Worm (Caenorhabditis elegans) whole organism, L4 larva: ENCODE measurements around the gene enri-1.

Source experiments
- D1046.2 ChIP-seq: fragments of 200-800 bp; sonication (Bioruptor generic); IDR thresholded peaks from 2 replicates; pipeline ENCODE4 v1.3.6; 2022; ENCODE audit warnings: missing genetic modification characterization, missing compliant biosample characterization
- F10B5.3 ChIP-seq: sonication (generic microtip); optimal IDR thresholded peaks from 2 replicates; lab custom pipeline; 2016; ENCODE audit warnings: mild to moderate bottlenecking, missing genetic modification characterization, missing compliant biosample characterization
- F37D6.2 ChIP-seq: sonication (generic microtip); optimal IDR thresholded peaks from 2 replicates; lab custom pipeline; 2016; ENCODE audit warnings: mild to moderate bottlenecking, missing genetic modification characterization, missing compliant biosample characterization
- F44E2.7 ChIP-seq: fragments of 200-800 bp; sonication (Bioruptor generic); IDR thresholded peaks from 2 replicates; pipeline ENCODE4 v2.1.2; 2022; ENCODE audit warnings: missing genetic modification characterization, missing compliant biosample characterization
- ZK337.2 ChIP-seq: fragments of 200-800 bp; sonication (Bioruptor generic); IDR thresholded peaks from 2 replicates; pipeline ENCODE4 v1.3.6; 2022; ENCODE audit warnings: missing genetic modification reagents, missing genetic modification characterization, missing compliant biosample characterization
- aha-1 ChIP-seq: fragments of 150-350 bp; peaks from one replicate; lab custom pipeline; 2014; ENCODE audit warnings: missing biosample characterization, missing genetic modification characterization
- attf-4 ChIP-seq: sonication (generic microtip); optimal IDR thresholded peaks from 3 replicates; lab custom pipeline; 2017; ENCODE audit warnings: missing biosample characterization, missing genetic modification characterization
- ceh-20 ChIP-seq: fragments of 200-800 bp; sonication (Bioruptor generic); IDR thresholded peaks from 2 replicates; pipeline ENCODE4 v1.3.6; 2022; ENCODE audit warnings: missing genetic modification reagents, missing genetic modification characterization, missing compliant biosample characterization
- cey-2 ChIP-seq: sonication (generic microtip); optimal IDR thresholded peaks from 3 replicates; lab custom pipeline; 2017; ENCODE audit warnings: missing genetic modification characterization, mild to moderate bottlenecking, missing compliant biosample characterization, antibody characterized with exemption, borderline replicate concordance; ENCODE audit not compliant: insufficient read depth
- daf-16 ChIP-seq, 3 experiments: sonication (generic microtip); optimal IDR thresholded peaks; 2 replicates each; lab custom pipeline; 2016 to 2017; ENCODE audit warnings: missing genetic modification characterization in 3 of 3, missing genetic modification reagents in 3 of 3, mild to moderate bottlenecking in 2 of 3, missing compliant biosample characterization in 2 of 3, missing biosample characterization in 1 of 3, moderate library complexity in 1 of 3
- daf-19 ChIP-seq: fragments of 200-800 bp; sonication (Bioruptor generic); conservative IDR thresholded peaks from 2 replicates; pipeline ENCODE4 v1.3.6; 2022; ENCODE audit warnings: missing genetic modification characterization, missing compliant biosample characterization
- dmd-9 ChIP-seq: fragments of 200-800 bp; sonication (Bioruptor generic); IDR thresholded peaks from 2 replicates; pipeline ENCODE4 v1.3.6; 2022; ENCODE audit warnings: missing genetic modification reagents, missing genetic modification characterization, missing compliant biosample characterization
- duxl-1 ChIP-seq: sonication (generic microtip); optimal IDR thresholded peaks from 2 replicates; lab custom pipeline; 2016; ENCODE audit warnings: mild to moderate bottlenecking, missing genetic modification characterization, moderate library complexity, missing compliant biosample characterization; ENCODE audit not compliant: poor library complexity
- fkh-10 ChIP-seq: fragments of 150-350 bp; optimal IDR thresholded peaks from 2 replicates; lab custom pipeline; 2014; ENCODE audit warnings: missing biosample characterization, missing genetic modification reagents, missing genetic modification characterization
- jun-1 ChIP-seq: fragments of 150-350 bp; optimal IDR thresholded peaks from 2 replicates; lab custom pipeline; 2014; ENCODE audit warnings: missing biosample characterization, missing genetic modification reagents, missing genetic modification characterization
- lin-1 ChIP-seq: fragments of 200-800 bp; sonication (Bioruptor generic); IDR thresholded peaks from 2 replicates; pipeline ENCODE4 v1.3.6; 2022; ENCODE audit warnings: missing genetic modification reagents, missing genetic modification characterization, missing compliant biosample characterization
- lin-38 ChIP-seq: fragments of 200-800 bp; sonication (Bioruptor generic); IDR thresholded peaks from 2 replicates; pipeline ENCODE4 v1.3.6; 2022; ENCODE audit warnings: missing genetic modification reagents, missing genetic modification characterization, missing compliant biosample characterization
- mep-1 ChIP-seq: fragments of 150-350 bp; sonication (generic microtip); optimal IDR thresholded peaks from 3 replicates; lab custom pipeline; 2014; ENCODE audit warnings: missing biosample characterization, missing genetic modification characterization
- mes-2 ChIP-seq: sonication (generic microtip); optimal IDR thresholded peaks from 2 replicates; lab custom pipeline; 2016; ENCODE audit warnings: missing genotype, mild to moderate bottlenecking, missing genetic modification characterization, missing compliant biosample characterization; ENCODE audit not compliant: poor library complexity, severe bottlenecking
- mxl-2 ChIP-seq: fragments of 200-800 bp; sonication (Bioruptor generic); conservative IDR thresholded peaks from 2 replicates; pipeline ENCODE4 v1.3.6; 2022; ENCODE audit warnings: missing genetic modification reagents, missing genetic modification characterization, missing compliant biosample characterization
- nhr-10 ChIP-seq: fragments of 150-350 bp; optimal IDR thresholded peaks from 2 replicates; lab custom pipeline; 2014; ENCODE audit warnings: missing biosample characterization, missing genetic modification characterization
- nhr-102 ChIP-seq: sonication (generic microtip); optimal IDR thresholded peaks from 2 replicates; lab custom pipeline; 2016; ENCODE audit warnings: mild to moderate bottlenecking, missing genetic modification characterization, moderate library complexity, missing compliant biosample characterization
- nhr-111 ChIP-seq: fragments of 200-800 bp; sonication (Bioruptor generic); optimal IDR thresholded peaks from 2 replicates; lab custom pipeline; 2018; ENCODE audit warnings: mild to moderate bottlenecking, missing genetic modification characterization, missing compliant biosample characterization
- nhr-237 ChIP-seq: sonication (generic microtip); optimal IDR thresholded peaks from 2 replicates; lab custom pipeline; 2017; ENCODE audit warnings: missing biosample characterization, missing genetic modification characterization
- nhr-28 ChIP-seq: fragments of 150-350 bp; optimal IDR thresholded peaks from 2 replicates; lab custom pipeline; 2014; ENCODE audit warnings: missing biosample characterization, missing genetic modification characterization
- nhr-41 ChIP-seq: fragments of 200-800 bp; sonication (Bioruptor generic); IDR thresholded peaks from 2 replicates; pipeline ENCODE4 v1.3.6; 2022; ENCODE audit warnings: missing genetic modification reagents, missing genetic modification characterization, missing compliant biosample characterization
- nhr-76 ChIP-seq: fragments of 150-350 bp; optimal IDR thresholded peaks from 2 replicates; lab custom pipeline; 2014; ENCODE audit warnings: missing biosample characterization, missing genetic modification characterization
- pha-4 ChIP-seq, 2 experiments: fragments of 150-350 bp in 1 of 2; fragments of 200-800 bp in 1 of 2; sonication (Bioruptor generic) in 1 of 2; IDR thresholded peaks in 1 of 2; optimal IDR thresholded peaks in 1 of 2; 2 replicates each; pipeline versions ENCODE4 v1.3.6 to Lab custom; 2014 to 2022; ENCODE audit warnings: missing genetic modification characterization in 2 of 2, missing genetic modification reagents in 2 of 2, missing biosample characterization in 1 of 2, missing compliant biosample characterization in 1 of 2
- saeg-2 ChIP-seq: fragments of 200-800 bp; sonication (Bioruptor generic); IDR thresholded peaks from 2 replicates; pipeline ENCODE4 v1.3.6; 2022; ENCODE audit warnings: missing genetic modification reagents, missing genetic modification characterization, missing compliant biosample characterization
- set-16 ChIP-seq: fragments of 200-800 bp; sonication (Bioruptor generic); IDR thresholded peaks from 2 replicates; pipeline ENCODE4 v1.3.6; 2022; ENCODE audit warnings: missing genetic modification reagents, missing genetic modification characterization, missing compliant biosample characterization
- spr-1 ChIP-seq: sonication (generic microtip); optimal IDR thresholded peaks from 2 replicates; lab custom pipeline; 2016; ENCODE audit warnings: mild to moderate bottlenecking, missing genetic modification characterization, missing compliant biosample characterization
- tag-97 ChIP-seq: fragments of 200-800 bp; sonication (Bioruptor generic); IDR thresholded peaks from 2 replicates; pipeline ENCODE4 v1.3.6; 2022; ENCODE audit warnings: missing genetic modification characterization, missing compliant biosample characterization
- tra-1 ChIP-seq: fragments of 200-800 bp; sonication (Bioruptor generic); IDR thresholded peaks from 2 replicates; pipeline ENCODE4 v1.3.6; 2022; ENCODE audit warnings: missing genetic modification reagents, missing genetic modification characterization, missing compliant biosample characterization
- unc-39 ChIP-seq: sonication (generic microtip); optimal IDR thresholded peaks from 2 replicates; lab custom pipeline; 2017; ENCODE audit warnings: missing biosample characterization, missing genetic modification characterization
- zip-11 ChIP-seq: fragments of 200-800 bp; sonication (Bioruptor generic); IDR thresholded peaks from 2 replicates; pipeline ENCODE4 v1.3.6; 2022; ENCODE audit warnings: missing genetic modification characterization, missing compliant biosample characterization
- zip-2 ChIP-seq: fragments of 150-350 bp; optimal IDR thresholded peaks from 2 replicates; lab custom pipeline; 2014; ENCODE audit warnings: missing biosample characterization, missing genetic modification characterization
- ztf-7 ChIP-seq: fragments of 150-350 bp; optimal IDR thresholded peaks from 2 replicates; lab custom pipeline; 2014; ENCODE audit warnings: missing biosample characterization, missing genetic modification characterization

enri-1 gene

DNA sequence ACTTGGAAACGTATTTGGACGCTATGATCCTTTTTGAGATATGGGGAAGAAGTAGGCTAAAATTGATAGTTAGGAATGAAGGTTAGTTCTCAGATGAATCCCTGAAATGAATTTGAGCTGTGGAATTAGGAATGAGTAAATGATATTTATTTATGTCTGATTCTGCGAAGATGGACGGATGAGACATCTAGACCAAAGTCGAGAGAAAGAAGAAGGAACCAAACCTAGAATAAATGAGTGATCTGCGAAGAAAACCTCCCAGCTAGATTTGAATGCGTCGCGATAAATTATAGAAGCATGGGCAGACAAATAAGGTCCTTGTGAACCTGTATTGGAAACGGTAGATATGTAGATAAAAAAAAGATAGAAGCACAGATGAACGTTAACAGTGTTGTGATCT lies 18.6 kb upstream of the enri-1 start, which contains the start of gene F43C11.16:
F43C11.16 (minus strand) TSS at position 101 of the 400 bp plus-strand sequence.
- TF ChIP-seq tra-1 (GFP tag; lab: Robert Waterston, UW) (no peak), ztf-7 (tag; lab: Kevin White, UChicago) (no peak), nhr-111 (GFP tag; lab: Kevin White, UChicago) (no peak), lin-1 (no peak), F10B5.3 (tag; lab: Kevin White, UChicago) (no peak)

DNA sequence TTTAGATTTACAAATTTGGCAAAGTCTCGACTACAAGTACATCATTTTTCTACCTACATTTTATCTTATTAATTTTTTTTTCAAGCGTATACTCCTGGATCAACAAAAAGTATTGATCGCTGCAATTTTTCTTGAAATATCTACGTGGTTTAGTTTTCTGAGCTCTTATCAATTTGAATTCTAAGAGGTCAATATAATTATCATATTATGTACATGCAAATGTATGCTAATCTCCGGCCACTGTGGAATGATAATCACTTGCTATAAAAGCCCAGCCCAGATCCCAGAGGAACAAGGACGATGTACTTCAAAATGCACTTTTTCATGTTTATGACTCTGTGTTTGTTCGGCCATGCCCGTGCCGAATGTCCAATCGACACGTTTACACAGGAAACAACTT lies 15.4 kb upstream of the enri-1 start, which contains the start of gene F43C11.1:
F43C11.1 (plus strand) TSS at position 301 of the 400 bp plus-strand sequence.
- TF ChIP-seq unc-39 (tag; lab: Kevin White, UChicago) (no peak), zip-11 (no peak), zip-2 (no peak), saeg-2 (GFP tag; lab: Robert Waterston, UW) (no peak), attf-4 (no peak), F37D6.2 (no peak), F10B5.3 (tag; lab: Kevin White, UChicago) (no peak)

DNA sequence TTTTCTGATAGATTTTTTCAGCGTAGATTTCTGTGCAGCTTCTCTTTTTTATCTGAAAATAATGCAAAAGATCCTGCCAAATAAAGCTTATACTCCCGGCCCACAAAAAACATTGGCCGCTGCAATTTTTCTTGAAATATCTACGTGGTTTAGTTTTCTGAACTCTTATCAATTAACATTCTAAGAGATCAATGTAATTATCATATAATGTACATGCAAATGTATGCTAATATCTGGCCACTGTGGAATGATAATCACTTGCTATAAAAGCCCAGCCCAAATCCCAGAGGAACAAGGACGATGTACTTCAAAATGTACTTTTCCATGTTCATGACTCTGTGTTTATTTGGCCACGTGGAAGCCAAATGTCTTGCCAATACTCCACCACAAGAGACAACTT lies 13.1 kb upstream of the enri-1 start, which contains the start of gene F43C11.2:
F43C11.2 (plus strand) TSS at position 301 of the 400 bp plus-strand sequence.
- TF ChIP-seq ZK337.2 (GFP tag; lab: Robert Waterston, UW) = no peak
- TF ChIP-seq mes-2 (tag; lab: Kevin White, UChicago) = no peak

DNA sequence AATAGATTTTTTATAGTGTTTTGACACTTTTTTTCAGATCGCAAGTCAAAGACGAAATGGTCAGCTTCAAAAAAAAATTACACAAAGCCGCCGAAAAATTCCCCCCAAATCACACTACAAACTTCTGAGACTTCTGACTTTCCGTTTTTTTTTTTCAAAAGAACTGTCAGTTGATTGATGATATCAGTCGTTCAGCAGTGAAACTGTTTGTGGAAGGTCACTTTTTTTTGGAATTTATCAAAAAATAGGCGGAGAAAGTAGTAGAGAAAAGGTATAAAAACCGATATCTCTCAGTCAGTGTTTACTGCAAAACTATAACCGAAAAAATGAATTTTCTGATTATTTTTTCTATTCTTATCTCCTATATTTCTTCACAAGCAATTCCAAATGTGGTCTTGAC lies 11.6 kb upstream of the enri-1 start, which contains the start of gene F43C11.3:
F43C11.3 (plus strand) TSS at position 301 of the 400 bp plus-strand sequence.
- TF ChIP-seq nhr-237 (tag; lab: Kevin White, UChicago) = no peak
- TF ChIP-seq daf-16 (GFP tag; optimal IDR thresholded peaks at IDR 0.05; lab: Kevin White, UChicago) = no peak
- no peak for TF ChIP-seq daf-16 (tag; optimal IDR thresholded peaks at IDR 0.05; lab: Kevin White, UChicago)
- TF ChIP-seq nhr-28 (tag; lab: Kevin White, UChicago) = peak; percentile 43

DNA sequence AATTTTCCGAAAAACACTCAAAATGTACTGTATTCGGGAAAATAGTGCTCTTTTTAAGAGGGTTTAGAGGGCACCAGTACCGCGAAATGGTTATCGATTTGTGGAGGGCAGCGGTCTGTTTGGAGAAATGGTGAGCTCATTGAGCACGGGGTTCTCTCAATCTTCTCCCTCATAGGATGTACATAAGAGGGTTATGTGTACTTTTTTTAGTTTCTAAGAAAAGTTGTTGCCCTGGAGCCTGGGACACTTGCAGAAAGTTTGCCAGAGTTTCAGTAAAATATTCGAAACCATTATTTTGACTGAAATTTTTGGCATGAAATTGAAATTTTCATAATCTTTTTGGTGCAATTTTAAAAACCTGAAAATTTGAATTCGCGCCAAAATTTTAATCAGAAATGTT lies 11.1 kb upstream of the enri-1 start, which contains the start of gene F43C11.10:
F43C11.10 (minus strand) TSS at position 101 of the 400 bp plus-strand sequence.
- no peak for TF ChIP-seq saeg-2 (GFP tag; lab: Robert Waterston, UW)
- no peak for TF ChIP-seq nhr-28 (tag; lab: Kevin White, UChicago)
- TF ChIP-seq D1046.2 (GFP tag; lab: Robert Waterston, UW) = no peak
- no peak for TF ChIP-seq tra-1 (GFP tag; lab: Robert Waterston, UW)
- TF ChIP-seq dmd-9 (GFP tag; lab: Robert Waterston, UW) = no peak

DNA sequence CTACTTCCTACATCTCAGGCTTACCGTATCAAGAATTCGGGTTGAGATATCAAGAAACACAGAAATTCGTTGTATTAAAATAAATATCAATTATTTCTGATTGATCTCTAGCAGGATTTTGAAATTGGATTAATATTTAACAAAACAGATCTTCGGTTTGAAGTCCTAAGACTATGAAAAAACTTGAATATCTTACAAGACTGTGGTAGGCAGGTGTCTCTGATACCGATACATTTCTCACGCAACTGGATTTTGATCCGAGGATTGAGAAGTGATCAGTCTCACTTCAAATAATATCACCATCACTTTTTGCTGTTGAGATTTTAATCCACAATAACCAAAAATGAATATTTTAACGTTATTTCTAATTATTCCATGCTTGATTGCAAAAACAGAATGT lies 5.3 kb upstream of the enri-1 start, which contains the start of gene F43C11.4:
F43C11.4 (plus strand) TSS at position 301 of the 400 bp plus-strand sequence.
- TF ChIP-seq spr-1 (no peak), tag-97 (GFP tag; lab: Robert Waterston, UW) (no peak), mxl-2 (GFP tag; lab: Robert Waterston, UW) (no peak), ceh-20 (GFP tag; lab: Robert Waterston, UW) (no peak), nhr-111 (GFP tag; lab: Kevin White, UChicago) (no peak), attf-4 (no peak), nhr-76 (no peak), lin-38 (GFP tag; lab: Robert Waterston, UW) (no peak)

DNA sequence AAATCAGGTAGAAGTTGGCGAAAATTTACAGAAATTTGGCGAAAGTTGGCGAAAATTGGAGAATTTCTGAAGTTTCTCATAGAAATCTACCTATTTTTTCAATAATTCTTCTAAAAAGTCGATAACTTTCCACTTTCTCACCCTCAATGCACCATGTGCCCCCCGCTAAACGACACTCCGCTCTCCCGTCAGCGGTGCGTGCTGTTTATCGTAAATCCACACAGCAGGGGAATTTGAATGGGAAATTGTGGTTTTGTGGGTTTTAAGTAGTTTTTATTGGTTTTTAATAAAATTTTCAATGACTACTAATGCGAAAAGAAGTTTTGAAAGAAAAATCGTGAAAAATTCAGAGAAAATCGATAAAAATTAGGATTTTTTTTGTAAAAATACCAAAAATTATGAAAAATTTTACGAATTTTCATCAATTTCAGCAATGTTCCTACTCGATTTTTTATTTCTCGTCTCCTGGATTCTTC lies 627 bp upstream of the enri-1 start, which contains the start of gene F43C11.6:
F43C11.6 (plus strand) TSS at position 426 of the 476 bp plus-strand sequence.
- TF ChIP-seq cey-2 (no peak), mxl-2 (GFP tag; lab: Robert Waterston, UW) (no peak), daf-19 (GFP tag; lab: Robert Waterston, UW) (no peak), nhr-102 (tag; lab: Kevin White, UChicago) (no peak), F44E2.7 (no peak), jun-1 (tag; lab: Kevin White, UChicago) (no peak), zip-11 (no peak), aha-1 (tag; lab: Kevin White, UChicago) (peak; percentile 71), lin-38 (GFP tag; lab: Robert Waterston, UW) (no peak), duxl-1 (tag; lab: Kevin White, UChicago) (peak; percentile 20), fkh-10 (GFP tag; lab: Kevin White, UChicago) (no peak), mep-1 (tag; lab: Kevin White, UChicago) (no peak), pha-4 (GFP tag; IDR thresholded peaks at IDR 0.05; lab: Robert Waterston, UW) (no peak), pha-4 (tag; optimal IDR thresholded peaks at IDR 0.05; lab: Kevin White, UChicago) (no peak), ZK337.2 (GFP tag; lab: Robert Waterston, UW) (no peak), nhr-10 (tag; lab: Kevin White, UChicago) (no peak), set-16 (GFP tag; lab: Robert Waterston, UW) (no peak), nhr-41 (GFP tag; lab: Robert Waterston, UW) (no peak)
